Fruit fly (Drosophila melanogaster) whole organism, pupa: ENCODE measurements around the gene bcn92.
A peak's percentile ranks its signal among the peaks of the same experiment; 100 is the strongest.

Source experiments
- CG10348 ChIP-seq: fragments of 200-800 bp; sonication (Bioruptor generic); IDR thresholded peaks from 2 replicates; pipeline ENCODE4 v1.3.6; 2022; ENCODE audit warnings: missing biosample characterization, missing genetic modification characterization
- CG12605 ChIP-seq: fragments of 200-800 bp; sonication (Bioruptor generic); IDR thresholded peaks from 2 replicates; pipeline ENCODE4 v1.3.6; 2022; ENCODE audit warnings: missing biosample characterization, missing genetic modification characterization
- CG13204 ChIP-seq: fragments of 200-800 bp; sonication (Bioruptor generic); optimal IDR thresholded peaks from 2 replicates; lab custom pipeline; 2018; ENCODE audit warnings: missing biosample characterization, mild to moderate bottlenecking, missing genetic modification characterization, moderate library complexity
- CG14655 ChIP-seq: fragments of 200-800 bp; sonication (Bioruptor generic); optimal IDR thresholded peaks from 3 replicates; lab custom pipeline; 2017; ENCODE audit warnings: mild to moderate bottlenecking, missing biosample characterization, missing genetic modification reagents, missing genetic modification characterization
- CG15710 ChIP-seq: fragments of 200-800 bp; sonication (Bioruptor generic); optimal IDR thresholded peaks from 2 replicates; lab custom pipeline; 2018; ENCODE audit warnings: missing biosample characterization, mild to moderate bottlenecking, missing genetic modification characterization, moderate library complexity
- CG17806 ChIP-seq: fragments of 200-800 bp; sonication (Bioruptor generic); optimal IDR thresholded peaks from 2 replicates; lab custom pipeline; 2018; ENCODE audit warnings: missing biosample characterization, mild to moderate bottlenecking, missing genetic modification characterization, moderate library complexity
- CG32121 ChIP-seq: fragments of 200-800 bp; sonication (Bioruptor generic); IDR thresholded peaks from 2 replicates; pipeline ENCODE4 v1.3.6; 2022; ENCODE audit warnings: missing biosample characterization, missing genetic modification characterization
- CG34367 ChIP-seq: fragments of 200-800 bp; sonication (Bioruptor generic); optimal IDR thresholded peaks from 2 replicates; lab custom pipeline; 2018; ENCODE audit warnings: missing biosample characterization, mild to moderate bottlenecking, missing genetic modification characterization
- CG4496 ChIP-seq: fragments of 200-800 bp; sonication (Bioruptor generic); IDR thresholded peaks from 3 replicates; pipeline ENCODE4 v1.3.6; 2022; ENCODE audit warnings: missing biosample characterization, missing genetic modification characterization
- CG8159 ChIP-seq: fragments of 200-800 bp; sonication (Bioruptor generic); optimal IDR thresholded peaks from 3 replicates; lab custom pipeline; 2018; ENCODE audit warnings: missing biosample characterization, mild to moderate bottlenecking, missing genetic modification characterization, moderate library complexity
- CG8301 ChIP-seq: fragments of 200-800 bp; sonication (Bioruptor generic); optimal IDR thresholded peaks from 2 replicates; lab custom pipeline; 2018; ENCODE audit warnings: missing biosample characterization, mild to moderate bottlenecking, missing genetic modification characterization
- CG9948 ChIP-seq: fragments of 200-800 bp; sonication (Bioruptor generic); optimal IDR thresholded peaks from 2 replicates; lab custom pipeline; 2018; ENCODE audit warnings: missing biosample characterization, mild to moderate bottlenecking, missing genetic modification characterization, moderate library complexity
- D1 ChIP-seq: fragments of 200-800 bp; sonication (Bioruptor generic); optimal IDR thresholded peaks from 2 replicates; lab custom pipeline; 2018; ENCODE audit warnings: missing biosample characterization, mild to moderate bottlenecking, missing genetic modification characterization, moderate library complexity
- EcR ChIP-seq: fragments of 200-800 bp; sonication (Bioruptor generic); optimal IDR thresholded peaks from 3 replicates; lab custom pipeline; 2019; ENCODE audit warnings: missing biosample characterization, missing genetic modification characterization, mild to moderate bottlenecking, moderate library complexity, missing genetic modification reagents
- Ets98B ChIP-seq: fragments of 200-800 bp; sonication (Bioruptor generic); IDR thresholded peaks from 2 replicates; pipeline ENCODE4 v1.3.6; 2022; ENCODE audit warnings: missing biosample characterization, missing genetic modification characterization
- Pif1A ChIP-seq: fragments of 200-800 bp; sonication (Bioruptor generic); optimal IDR thresholded peaks from 3 replicates; lab custom pipeline; 2016; ENCODE audit warnings: missing biosample characterization, missing genetic modification characterization
- Pif1B ChIP-seq: fragments of 200-800 bp; sonication (Bioruptor generic); optimal IDR thresholded peaks from 3 replicates; lab custom pipeline; 2016; ENCODE audit warnings: missing biosample characterization, missing genetic modification characterization
- Snoo ChIP-seq: fragments of 200-800 bp; sonication (Bioruptor generic); optimal IDR thresholded peaks from 3 replicates; lab custom pipeline; 2017; ENCODE audit warnings: missing biosample characterization, mild to moderate bottlenecking, missing genetic modification characterization, inconsistent platforms
- fd96Ca ChIP-seq: fragments of 200-800 bp; sonication (Bioruptor generic); IDR thresholded peaks from 3 replicates; pipeline ENCODE4 v1.3.6; 2022; ENCODE audit warnings: missing biosample characterization, missing genetic modification characterization
- gl ChIP-seq: fragments of 200-800 bp; sonication (Bioruptor generic); optimal IDR thresholded peaks from 2 replicates; lab custom pipeline; 2018; ENCODE audit warnings: missing biosample characterization, mild to moderate bottlenecking, missing genetic modification characterization
- rn ChIP-seq: fragments of 200-800 bp; sonication (Bioruptor generic); IDR thresholded peaks from 2 replicates; pipeline ENCODE4 v1.3.6; 2022; ENCODE audit warnings: missing biosample characterization, missing genetic modification characterization

Gene bcn92

DNA sequence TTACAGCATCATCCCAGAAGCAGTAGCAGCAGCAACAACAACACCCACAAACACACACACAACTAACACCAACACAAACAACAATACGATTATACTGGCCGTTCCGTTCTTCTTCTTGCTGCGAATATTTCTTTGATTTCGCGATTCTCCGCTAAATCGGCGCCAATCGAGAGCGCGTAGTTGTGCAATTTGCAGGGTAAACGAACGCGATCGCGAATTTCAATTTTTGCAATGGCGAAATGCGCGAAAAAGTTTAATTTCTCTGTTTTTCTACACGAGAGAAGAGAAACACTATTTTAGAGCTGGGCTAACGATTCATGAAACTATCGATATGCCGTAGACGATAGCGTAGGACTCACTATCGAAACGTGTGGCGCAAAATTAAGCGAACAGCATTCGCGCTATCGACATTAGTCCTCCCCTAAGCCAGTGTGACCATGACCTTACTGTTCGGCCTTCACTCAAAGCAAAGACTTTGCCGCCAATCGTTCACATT is 9.3 kb upstream of the bcn92 start, which contains the start of gene wapl:
Gene wapl (minus strand): TSS at position 316 of the 496 bp plus-strand sequence.
- no peak for TF ChIP-seq Pif1B (GFP tag; lab: Kevin White, UChicago)
- TF ChIP-seq CG15710 = no peak
- TF ChIP-seq rn (GFP tag; lab: Robert Waterston, UW) = no peak
- no peak for TF ChIP-seq CG32121 (GFP tag; lab: Robert Waterston, UW)
- no peak for TF ChIP-seq Ets98B (GFP tag; lab: Robert Waterston, UW)
- no peak for TF ChIP-seq D1 (tag; lab: Kevin White, UChicago)
- no peak for TF ChIP-seq Snoo (tag; lab: Kevin White, UChicago)

DNA sequence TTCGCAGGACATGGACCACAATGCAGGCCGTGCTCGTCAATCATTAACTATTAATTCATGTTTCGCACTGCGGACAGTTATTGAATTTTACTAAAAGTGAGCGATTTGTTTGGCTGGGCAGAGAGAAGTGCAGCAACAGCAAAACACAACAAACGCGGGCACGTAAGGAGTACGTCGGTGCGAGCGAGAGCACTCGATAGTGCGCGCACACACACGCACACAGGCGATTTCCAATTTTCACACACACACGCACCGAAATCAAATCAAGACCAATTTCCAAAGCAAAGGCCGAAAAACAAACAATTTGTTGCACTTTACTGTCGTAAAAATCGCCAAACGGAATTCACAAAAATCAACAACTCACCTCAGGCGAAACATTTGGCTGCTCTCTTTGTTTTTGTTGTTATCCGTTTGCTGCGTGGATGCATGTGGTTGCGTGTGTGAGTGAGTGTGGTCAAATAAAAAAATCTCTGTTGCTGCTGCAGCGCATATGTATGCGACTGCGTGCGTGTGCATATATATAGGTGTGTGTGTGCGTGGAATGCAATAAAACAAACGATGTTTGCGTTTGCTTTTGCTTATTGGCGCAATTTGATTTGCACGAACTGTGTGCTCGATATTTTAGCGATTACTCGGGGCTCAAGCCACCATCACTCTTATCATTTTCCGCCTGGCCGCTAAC is 8.6 kb upstream of the bcn92 start:
- TF ChIP-seq EcR (GFP tag; lab: Kevin White, UChicago) (no peak), CG13204 (GFP tag; lab: Kevin White, UChicago) (no peak)
- TF ChIP-seq, all 21 proteins: peak for 0

dm6 chrX:2155868-2156267 is 6.4 kb upstream of the bcn92 start:
- peak; percentile 42; the same call in 1 of the 2 replicates for TF ChIP-seq CG32121 (GFP tag; lab: Robert Waterston, UW)
- no peak for TF ChIP-seq D1 (tag; lab: Kevin White, UChicago)
- TF ChIP-seq Ets98B (GFP tag; lab: Robert Waterston, UW) = peak; percentile 38; the same call in 1 of the 2 replicates
- peak; percentile 32; the same call in 1 of the 3 replicates for TF ChIP-seq fd96Ca
- TF ChIP-seq CG13204 (GFP tag; lab: Kevin White, UChicago) = peak; percentile 39
- TF ChIP-seq EcR (GFP tag; lab: Kevin White, UChicago) = peak; percentile 21
- TF ChIP-seq CG4496 = no peak

- TF ChIP-seq CG10348 (GFP tag; lab: Robert Waterston, UW) = no peak
- TF ChIP-seq Ets98B (GFP tag; lab: Robert Waterston, UW) = no peak
- TF ChIP-seq D1 (tag; lab: Kevin White, UChicago) = no peak
- TF ChIP-seq EcR (GFP tag; lab: Kevin White, UChicago) = peak; percentile 92
- no peak for TF ChIP-seq CG12605 (GFP tag; lab: Robert Waterston, UW)
These were observed 776 bp downstream of the bcn92 start for dm6 chrX:2148671-2149070.

DNA sequence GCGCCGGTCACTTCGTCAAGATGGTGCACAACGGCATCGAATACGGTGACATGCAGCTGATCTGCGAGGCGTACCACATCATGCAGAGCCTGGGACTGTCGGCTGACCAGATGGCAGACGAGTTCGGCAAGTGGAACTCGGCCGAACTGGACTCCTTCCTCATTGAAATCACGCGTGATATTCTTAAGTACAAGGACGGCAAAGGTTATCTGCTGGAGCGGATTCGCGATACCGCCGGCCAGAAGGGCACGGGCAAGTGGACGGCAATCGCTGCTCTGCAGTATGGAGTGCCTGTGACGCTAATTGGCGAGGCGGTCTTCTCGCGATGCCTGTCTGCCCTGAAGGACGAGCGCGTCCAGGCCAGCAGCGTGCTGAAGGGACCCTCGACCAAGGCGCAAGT is 2.0 kb downstream of the bcn92 start:
- TF ChIP-seq CG17806 (tag; lab: Kevin White, UChicago) (no peak), fd96Ca (no peak), gl (no peak), Pif1A (no peak), CG12605 (GFP tag; lab: Robert Waterston, UW) (no peak), CG9948 (tag; lab: Kevin White, UChicago) (no peak), rn (GFP tag; lab: Robert Waterston, UW) (no peak), Snoo (tag; lab: Kevin White, UChicago) (no peak), D1 (tag; lab: Kevin White, UChicago) (no peak), CG34367 (tag; lab: Kevin White, UChicago) (no peak), Pif1B (GFP tag; lab: Kevin White, UChicago) (no peak), Ets98B (GFP tag; lab: Robert Waterston, UW) (no peak), CG32121 (GFP tag; lab: Robert Waterston, UW) (no peak), CG15710 (no peak), CG14655 (no peak), CG10348 (GFP tag; lab: Robert Waterston, UW) (no peak), EcR (GFP tag; lab: Kevin White, UChicago) (no peak)

dm6 chrX:2146574-2146973 is 2.9 kb downstream of the bcn92 start:
- TF ChIP-seq D1 (tag; lab: Kevin White, UChicago) (no peak), CG34367 (tag; lab: Kevin White, UChicago) (no peak), Pif1A (no peak), CG4496 (peak; percentile 47; the same call in 2 of the 3 replicates), Pif1B (GFP tag; lab: Kevin White, UChicago) (no peak), gl (no peak), CG15710 (no peak), Snoo (tag; lab: Kevin White, UChicago) (no peak), CG8159 (tag; lab: Kevin White, UChicago) (no peak), Ets98B (GFP tag; lab: Robert Waterston, UW) (no peak; the same call in 1 of the 2 replicates), EcR (GFP tag; lab: Kevin White, UChicago) (peak; percentile 17), CG32121 (GFP tag; lab: Robert Waterston, UW) (no peak), CG14655 (no peak), CG9948 (tag; lab: Kevin White, UChicago) (no peak), CG12605 (GFP tag; lab: Robert Waterston, UW) (peak; percentile 34; the same call in 1 of the 2 replicates), CG13204 (GFP tag; lab: Kevin White, UChicago) (no peak), CG8301 (peak; percentile 31), CG17806 (tag; lab: Kevin White, UChicago) (no peak), CG10348 (GFP tag; lab: Robert Waterston, UW) (no peak), fd96Ca (peak; percentile 42; the same call in 1 of the 3 replicates), rn (GFP tag; lab: Robert Waterston, UW) (no peak)
